Worm (Caenorhabditis elegans) whole organism, L2 larva: ENCODE data around the gene T15B12.1.

Source experiments
- aly-2 ChIP-seq: fragments of 150-350 bp; optimal IDR thresholded peaks from 2 replicates; lab custom pipeline; 2014; ENCODE audit warnings: missing biosample characterization, missing genetic modification characterization
- ama-1 ChIP-seq: fragments of 150-350 bp; optimal IDR thresholded peaks from 2 replicates; lab custom pipeline; 2018; ENCODE audit warnings: inconsistent platforms
- egl-27 ChIP-seq: sonication (generic microtip); optimal IDR thresholded peaks from 3 replicates; lab custom pipeline; 2017; ENCODE audit warnings: missing biosample characterization, missing genetic modification reagents, missing genetic modification characterization
- elt-1 ChIP-seq: fragments of 150-350 bp; optimal IDR thresholded peaks from 2 replicates; lab custom pipeline; 2014; ENCODE audit warnings: missing biosample characterization, missing genetic modification characterization
- gmeb-1 ChIP-seq: fragments of 150-350 bp; optimal IDR thresholded peaks from 2 replicates; lab custom pipeline; 2014; ENCODE audit warnings: missing biosample characterization, missing genetic modification characterization
- nhr-11 ChIP-seq: fragments of 150-350 bp; optimal IDR thresholded peaks from 2 replicates; lab custom pipeline; 2014; ENCODE audit warnings: missing biosample characterization, missing genetic modification characterization
- nhr-12 ChIP-seq: fragments of 150-350 bp; optimal IDR thresholded peaks from 2 replicates; lab custom pipeline; 2014; ENCODE audit warnings: missing biosample characterization, missing genetic modification characterization
- nhr-77 ChIP-seq: fragments of 150-350 bp; optimal IDR thresholded peaks from 2 replicates; lab custom pipeline; 2014; ENCODE audit warnings: missing biosample characterization, missing genetic modification characterization
- snpc-4 ChIP-seq: fragments of 150-350 bp; optimal IDR thresholded peaks from 2 replicates; lab custom pipeline; 2014; ENCODE audit warnings: missing biosample characterization, missing genetic modification characterization
- unc-39 ChIP-seq: fragments of 150-350 bp; optimal IDR thresholded peaks from 2 replicates; lab custom pipeline; 2014; ENCODE audit warnings: missing biosample characterization, missing genetic modification characterization
- unc-62 ChIP-seq: fragments of 150-350 bp; optimal IDR thresholded peaks from 2 replicates; lab custom pipeline; 2014; ENCODE audit warnings: missing biosample characterization, missing genetic modification reagents, missing genetic modification characterization
- zag-1 ChIP-seq: fragments of 150-350 bp; optimal IDR thresholded peaks from 2 replicates; lab custom pipeline; 2014; ENCODE audit warnings: missing biosample characterization, missing genetic modification characterization

- TF ChIP-seq aly-2 (tag; lab: Kevin White, UChicago) (no peak), nhr-77 (tag; lab: Kevin White, UChicago) (no peak), snpc-4 (no peak), nhr-12 (tag; lab: Kevin White, UChicago) (no peak), nhr-11 (no peak), zag-1 (tag; lab: Kevin White, UChicago) (no peak), elt-1 (tag; lab: Kevin White, UChicago) (no peak), gmeb-1 (tag; lab: Kevin White, UChicago) (peak; percentile 52), egl-27 (peak; percentile 29), unc-62 (no peak), unc-39 (tag; lab: Kevin White, UChicago) (no peak), ama-1 (lab: Kevin White, UChicago) (no peak)
Observed at ce11 chrIII:5305725-5306124, 17.7 kb downstream of the T15B12.1 start.
